Worm (Caenorhabditis elegans): Measurements from ENCODE around the gene Y47D3A.14.

Y47D3A.14 gene

DNA sequence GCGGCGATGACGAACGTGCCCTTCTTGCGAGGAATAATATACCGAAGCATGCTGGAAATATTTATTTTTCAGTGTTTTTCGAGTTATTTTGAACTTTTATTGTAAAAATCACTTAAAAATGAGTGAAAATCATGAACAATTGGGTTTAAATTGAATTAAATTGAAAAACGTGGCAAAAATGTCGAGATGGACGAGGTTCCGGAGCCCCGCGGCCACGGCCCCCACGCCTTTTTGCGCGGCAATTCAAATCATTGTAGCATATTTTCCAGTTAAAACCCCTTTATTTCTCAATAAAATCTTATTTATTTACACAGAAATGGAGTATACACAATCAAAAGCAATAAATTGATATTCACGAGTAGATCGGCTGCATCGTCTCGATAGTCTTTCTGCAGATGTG is 49.4 kb upstream of the Y47D3A.14 start (continued):
- TF ChIP-seq nhr-71 (tag; optimal IDR thresholded peaks at IDR 0.05): no peak
- peak; percentile 70 for TF ChIP-seq tbx-2 (tag; optimal IDR thresholded peaks at IDR 0.05)
- TF ChIP-seq nhr-84 (tag; optimal IDR thresholded peaks at IDR 0.05): no peak
- peak; percentile 13 for TF ChIP-seq fkh-8 (tag; optimal IDR thresholded peaks at IDR 0.05)
- no peak for TF ChIP-seq fos-1 (tag; optimal IDR thresholded peaks at IDR 0.05)
- peak; percentile 50 to 54 for TF ChIP-seq lsy-2 (tag; optimal IDR thresholded peaks at IDR 0.05)
- no peak for TF ChIP-seq nhr-11 (tag; optimal IDR thresholded peaks at IDR 0.05)
- no peak for TF ChIP-seq nhr-237 (tag; optimal IDR thresholded peaks at IDR 0.05)
- TF ChIP-seq lin-35 (GFP tag; optimal IDR thresholded peaks at IDR 0.05): peak; percentile 89 to 92
- TF ChIP-seq lin-14 (GFP tag; optimal IDR thresholded peaks at IDR 0.05): no peak
- no peak for TF ChIP-seq nhr-77 (tag; optimal IDR thresholded peaks at IDR 0.05)
- no peak for TF ChIP-seq hlh-4 (tag; optimal IDR thresholded peaks at IDR 0.05)
- no peak for TF ChIP-seq nhr-12 (tag; optimal IDR thresholded peaks at IDR 0.05)
- TF ChIP-seq rnt-1 (tag; optimal IDR thresholded peaks at IDR 0.05): no peak
- no peak for TF ChIP-seq lin-13 (GFP tag; optimal IDR thresholded peaks at IDR 0.05)
- TF ChIP-seq nhr-28 (tag; optimal IDR thresholded peaks at IDR 0.05): no peak
- TF ChIP-seq lir-3 (tag; optimal IDR thresholded peaks at IDR 0.05; ENCODE audit: poor library complexity): no peak
- TF ChIP-seq xbp-1 (tag; optimal IDR thresholded peaks at IDR 0.05): peak; percentile 41
- no peak for TF ChIP-seq nhr-76 (tag; optimal IDR thresholded peaks at IDR 0.05)
- peak; percentile 26 for TF ChIP-seq snu-23 (GFP tag; optimal IDR thresholded peaks at IDR 0.05)
- TF ChIP-seq efl-1 (optimal IDR thresholded peaks at IDR 0.05): peak; percentile 62 to 90
- TF ChIP-seq efl-1 (GFP tag; optimal IDR thresholded peaks at IDR 0.05 in 1 of 2): peak; percentile 91 to 98
- TF ChIP-seq mef-2 (tag; optimal IDR thresholded peaks at IDR 0.05): no peak
- no peak for TF ChIP-seq ama-1 (optimal IDR thresholded peaks at IDR 0.05)
- TF ChIP-seq grh-1 (GFP tag; IDR thresholded peaks at IDR 0.05): no peak; the same call in 1 of the 2 replicates
- TF ChIP-seq hpl-2 (GFP tag; optimal IDR thresholded peaks at IDR 0.05): no peak
- no peak for TF ChIP-seq ets-5 (GFP tag; IDR thresholded peaks at IDR 0.05)
- no peak for TF ChIP-seq ztf-4 (tag; optimal IDR thresholded peaks at IDR 0.05)
- no peak for TF ChIP-seq unc-30 (tag; optimal IDR thresholded peaks at IDR 0.05)
- peak; percentile 60 for TF ChIP-seq nhr-90 (tag; optimal IDR thresholded peaks at IDR 0.05; ENCODE audit: poor library complexity)
- TF ChIP-seq aha-1 (tag; optimal IDR thresholded peaks at IDR 0.05): no peak
- no peak for TF ChIP-seq Y116A8C.19 (tag; optimal IDR thresholded peaks at IDR 0.05; ENCODE audit: borderline replicate concordance)
- peak; percentile 25 for TF ChIP-seq nhr-19 (GFP tag; conservative IDR thresholded peaks at IDR 0.05)
- TF ChIP-seq ceh-63 (GFP tag; optimal IDR thresholded peaks at IDR 0.05): no peak
- TF ChIP-seq sox-4 (tag; optimal IDR thresholded peaks at IDR 0.05): no peak
- TF ChIP-seq nhr-20 (tag; optimal IDR thresholded peaks at IDR 0.05): no peak
- TF ChIP-seq sptf-1 (tag; optimal IDR thresholded peaks at IDR 0.05): no peak
- TF ChIP-seq vab-15 (tag; optimal IDR thresholded peaks at IDR 0.05): no peak
- TF ChIP-seq elt-2 (tag; optimal IDR thresholded peaks at IDR 0.05): no peak
- peak; percentile 65 for TF ChIP-seq unc-98 (GFP tag; IDR thresholded peaks at IDR 0.05)
- TF ChIP-seq zag-1 (tag; optimal IDR thresholded peaks at IDR 0.05): no peak
- no peak for TF ChIP-seq sup-37 (GFP tag; optimal IDR thresholded peaks at IDR 0.05)
- no peak for TF ChIP-seq efl-3 (GFP tag; optimal IDR thresholded peaks at IDR 0.05)
- TF ChIP-seq dsc-1 (tag; optimal IDR thresholded peaks at IDR 0.05): peak; percentile 57
- TF ChIP-seq ceh-8 (GFP tag; optimal IDR thresholded peaks at IDR 0.05): no peak
- TF ChIP-seq nhr-47 (tag; optimal IDR thresholded peaks at IDR 0.05): no peak
- TF ChIP-seq alr-1 (tag; optimal IDR thresholded peaks at IDR 0.05; ENCODE audit: borderline replicate concordance): no peak
- TF ChIP-seq tlp-1 (tag; optimal IDR thresholded peaks at IDR 0.05): no peak
- TF ChIP-seq C04F5.9 (tag; optimal IDR thresholded peaks at IDR 0.05): peak; percentile 1
- TF ChIP-seq egl-13 (tag; optimal IDR thresholded peaks at IDR 0.05): peak; percentile 48
- TF ChIP-seq blmp-1 (tag; optimal IDR thresholded peaks at IDR 0.05): no peak
- TF ChIP-seq hlh-17 (GFP tag; optimal IDR thresholded peaks at IDR 0.05; ENCODE audit: borderline replicate concordance): no peak
- peak; percentile 41 for TF ChIP-seq isw-1 (GFP tag; IDR thresholded peaks at IDR 0.05)
